Worm (Caenorhabditis elegans): ENCODE results near the gene math-5.

The math-5 gene

DNA sequence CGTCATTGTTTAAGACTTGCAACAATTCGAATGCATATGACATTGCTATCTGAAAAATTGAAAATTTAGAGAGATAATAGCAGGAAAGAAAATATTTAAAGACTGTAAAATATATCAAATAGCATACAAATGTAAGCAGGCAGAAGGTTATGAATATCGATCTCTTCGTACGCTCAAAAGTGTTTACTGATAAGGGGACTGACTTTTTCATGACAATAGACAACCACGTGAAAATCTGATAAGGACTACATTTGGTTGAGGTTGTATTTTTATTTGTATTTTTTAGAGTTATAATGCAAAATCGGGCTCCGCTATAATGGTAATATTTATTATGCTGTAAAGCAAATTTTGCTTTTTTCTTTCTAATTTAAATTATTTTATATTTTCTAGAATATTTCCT is 39.7 kb downstream of the math-5 start, which contains the start of the genes C52E2.5 and C52E2.4 (continued):
- TF ChIP-seq dmd-6 (GFP tag; IDR thresholded peaks at IDR 0.05) = peak; percentile 64

DNA sequence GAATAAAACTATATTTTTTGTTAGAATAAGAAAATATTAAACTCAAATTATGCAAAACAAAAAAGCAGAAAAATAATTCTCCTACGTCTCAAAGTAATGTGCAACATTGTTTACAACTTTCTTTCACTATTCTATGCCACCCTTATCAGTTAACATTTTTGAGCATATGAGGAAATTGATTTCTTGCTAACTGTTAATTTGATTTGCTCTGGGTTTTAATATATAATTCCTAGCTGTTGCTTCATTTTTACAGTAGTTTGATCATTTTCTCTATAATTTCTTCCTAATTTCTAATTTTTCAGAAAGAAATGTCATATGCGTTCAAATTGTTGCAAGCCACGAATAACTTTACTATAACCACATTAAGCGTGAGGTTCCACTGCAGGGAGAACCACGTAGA is 46.4 kb downstream of the math-5 start, which contains the start of gene T08E11.1:
Gene T08E11.1, plus strand, starts transcription at position 301 of the 400 bp plus-strand sequence.
- TF ChIP-seq lin-13 (GFP tag; optimal IDR thresholded peaks at IDR 0.05) (no peak), daf-16 (GFP tag; optimal IDR thresholded peaks at IDR 0.05) (no peak), daf-16 (tag; optimal IDR thresholded peaks at IDR 0.05) (peak; percentile 21), mdl-1 (tag; optimal IDR thresholded peaks at IDR 0.05) (no peak)

DNA sequence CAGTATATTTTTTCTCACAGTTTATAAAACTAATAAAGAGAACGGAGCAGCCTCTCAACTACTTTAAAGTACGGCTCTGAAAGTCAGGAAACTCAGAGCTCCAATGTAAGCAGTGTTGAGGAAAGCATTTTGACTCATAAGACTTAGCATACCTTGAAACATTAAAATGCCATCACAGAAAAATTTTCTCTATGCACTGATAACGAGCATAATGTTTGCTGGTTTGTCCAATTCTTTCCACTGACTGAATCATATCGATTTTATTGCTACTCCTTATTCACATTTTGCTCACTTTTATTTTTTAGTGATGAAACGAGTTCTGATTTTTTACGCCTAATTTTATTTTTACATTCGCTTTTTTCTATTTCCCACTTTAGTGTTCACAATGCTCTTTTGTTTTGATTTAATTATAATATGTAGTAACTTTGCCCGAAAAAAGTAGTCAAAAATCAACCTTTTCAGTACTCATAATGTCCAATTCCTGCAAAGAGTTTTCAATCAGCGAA is 50.7 kb downstream of the math-5 start, which contains the start of gene math-39:
Gene math-39, plus strand, starts transcription at position 456 of the 506 bp plus-strand sequence.
- TF ChIP-seq nhr-28 (tag; optimal IDR thresholded peaks at IDR 0.05) = peak; percentile 10
- TF ChIP-seq pqm-1 (tag; optimal IDR thresholded peaks at IDR 0.05) = peak; percentile 40
- no peak for TF ChIP-seq fkh-10 (GFP tag; optimal IDR thresholded peaks at IDR 0.05)
